Worm (Caenorhabditis elegans): ENCODE results near the gene F45D11.7.
"Not testable (repeated sequence)": the region's sequence is repeated elsewhere in the genome, so short reads cannot be mapped to it uniquely, and the experiment has no call there.

ce11 chrII:968106-968505 lies 26.2 kb upstream of the F45D11.7 start, which contains the start of gene C32B5.6:
- TF ChIP-seq lim-6 (tag; optimal IDR thresholded peaks at IDR 0.05); pqm-1 (tag; optimal IDR thresholded peaks at IDR 0.05); fkh-10 (GFP tag; optimal IDR thresholded peaks at IDR 0.05); ama-1 (optimal IDR thresholded peaks at IDR 0.05); dve-1 (tag; optimal IDR thresholded peaks at IDR 0.05); ceh-9 (tag; optimal IDR thresholded peaks at IDR 0.05); unc-86 (tag; optimal IDR thresholded peaks at IDR 0.05); dmd-4 (tag; optimal IDR thresholded peaks at IDR 0.05; ENCODE audit: borderline replicate concordance); unc-42 (tag; optimal IDR thresholded peaks at IDR 0.05); unc-3 (GFP tag; conservative IDR thresholded peaks at IDR 0.05); unc-3 (tag; optimal IDR thresholded peaks at IDR 0.05); rnt-1 (tag; optimal IDR thresholded peaks at IDR 0.05); C38D4.7 (GFP tag; optimal IDR thresholded peaks at IDR 0.05); ceh-45 (GFP tag; IDR thresholded peaks at IDR 0.05): not testable (repeated sequence)
